Fruit fly (Drosophila melanogaster): ENCODE results near the gene Tmep.

The Tmep gene

DNA sequence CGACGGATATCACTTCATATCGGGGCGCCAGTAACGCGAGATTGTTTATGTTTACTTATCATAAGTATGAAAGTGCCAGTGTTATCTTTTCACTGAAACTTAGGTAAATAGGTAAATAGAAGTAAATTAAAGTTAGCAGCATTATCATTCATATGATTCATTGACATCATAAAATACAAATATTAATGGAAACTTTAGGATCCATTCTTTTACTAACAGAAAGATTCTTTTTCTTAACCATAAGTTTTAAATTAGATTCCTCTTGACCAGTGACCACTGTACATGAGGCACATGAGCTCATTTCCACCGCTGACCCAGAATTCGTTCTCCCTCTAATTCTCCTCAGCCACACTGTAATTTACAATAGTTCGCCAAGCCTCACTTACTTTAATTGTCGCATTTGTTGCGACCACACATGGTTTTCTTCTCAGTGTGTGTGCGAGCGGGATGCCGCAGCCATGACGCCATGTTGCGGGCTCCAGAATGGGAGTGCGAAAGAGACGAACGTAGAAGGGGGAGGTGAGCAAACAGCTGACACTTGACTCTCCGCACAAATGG, 9.5 kb downstream of the Tmep start:
- TF ChIP-seq CG12768 (GFP tag; optimal IDR thresholded peaks at IDR 0.05) (no peak), Hr96 (GFP tag; optimal IDR thresholded peaks at IDR 0.05) (no peak), toe (GFP tag; optimal IDR thresholded peaks at IDR 0.05) (no peak), ovo (GFP tag; optimal IDR thresholded peaks at IDR 0.05) (no peak), Crg-1 (GFP tag; optimal IDR thresholded peaks at IDR 0.05) (no peak), pad (GFP tag; optimal IDR thresholded peaks at IDR 0.05) (peak; percentile 82)

DNA sequence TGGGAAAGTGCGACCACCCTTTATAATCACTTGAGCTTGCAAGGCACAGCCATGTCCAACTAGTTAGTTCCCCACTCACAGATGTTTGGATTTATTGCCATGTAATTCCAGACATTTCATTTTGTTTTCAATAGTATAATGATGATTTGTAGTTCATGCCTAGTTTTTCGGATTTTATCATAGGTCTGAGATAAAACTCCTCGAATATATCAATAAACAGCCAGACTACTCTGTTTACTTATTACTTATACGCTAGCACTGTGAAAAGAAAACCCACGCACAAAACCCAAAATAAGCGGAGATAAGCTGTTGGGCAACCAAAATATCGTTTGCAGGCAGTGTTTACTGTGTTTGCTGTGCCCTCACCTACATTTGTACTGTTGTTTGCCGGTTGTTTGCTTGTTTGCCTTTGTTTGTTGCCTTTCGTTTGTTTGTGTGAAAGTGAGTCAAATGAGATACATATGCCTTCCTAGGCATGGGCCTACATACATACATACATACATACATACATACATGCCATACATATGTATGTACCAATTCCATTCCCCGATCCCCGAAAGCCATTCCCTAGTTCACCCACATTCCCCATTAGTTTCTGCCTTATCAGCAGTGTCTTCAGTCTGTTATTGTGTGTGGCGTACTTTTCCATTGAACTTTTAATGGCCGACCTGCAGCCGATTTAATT, 10.3 kb downstream of the Tmep start:
- peak; percentile 39 for TF ChIP-seq CG7101 (tag; optimal IDR thresholded peaks at IDR 0.05)
- no peak for TF ChIP-seq pad (GFP tag; optimal IDR thresholded peaks at IDR 0.05)
- peak; percentile 72 for TF ChIP-seq kay (GFP tag; ENCODE audit: borderline replicate concordance)
- TF ChIP-seq Clk (GFP tag; optimal IDR thresholded peaks at IDR 0.05): no peak
- peak; percentile 87 for TF ChIP-seq tj (GFP tag; optimal IDR thresholded peaks at IDR 0.05)
- no peak for TF ChIP-seq CG7045 (GFP tag; optimal IDR thresholded peaks at IDR 0.05)
- no peak for TF ChIP-seq CG11617 (GFP tag; optimal IDR thresholded peaks at IDR 0.05)
- TF ChIP-seq CG12768 (GFP tag; optimal IDR thresholded peaks at IDR 0.05): peak; percentile 24
- TF ChIP-seq CG14711 (tag; optimal IDR thresholded peaks at IDR 0.05): peak; percentile 46
- TF ChIP-seq bab1 (GFP tag; optimal IDR thresholded peaks at IDR 0.05): no peak

DNA sequence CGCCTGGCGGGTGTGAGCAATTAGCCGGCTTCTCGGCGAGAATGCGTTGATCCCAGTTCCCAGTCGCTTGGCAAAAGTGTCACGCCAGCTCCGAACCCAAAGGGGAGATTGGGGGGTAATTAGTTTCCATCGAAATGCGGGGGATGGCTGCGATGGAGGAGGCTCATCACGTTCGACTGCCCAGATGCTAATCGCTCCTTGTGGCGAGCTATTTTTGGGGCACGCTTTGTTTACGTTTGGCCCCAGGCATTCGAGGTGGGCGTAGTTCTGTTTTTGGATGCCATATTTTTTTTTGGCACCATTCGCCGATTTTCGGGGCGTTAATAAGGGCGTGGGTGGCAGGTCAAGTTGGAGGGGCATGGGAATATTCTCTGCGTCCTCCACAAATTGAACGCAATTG, 11.2 kb downstream of the Tmep start:
- peak; percentile 25 for TF ChIP-seq kay (GFP tag; ENCODE audit: borderline replicate concordance)
- TF ChIP-seq CG5204 (GFP tag; optimal IDR thresholded peaks at IDR 0.05): no peak

DNA sequence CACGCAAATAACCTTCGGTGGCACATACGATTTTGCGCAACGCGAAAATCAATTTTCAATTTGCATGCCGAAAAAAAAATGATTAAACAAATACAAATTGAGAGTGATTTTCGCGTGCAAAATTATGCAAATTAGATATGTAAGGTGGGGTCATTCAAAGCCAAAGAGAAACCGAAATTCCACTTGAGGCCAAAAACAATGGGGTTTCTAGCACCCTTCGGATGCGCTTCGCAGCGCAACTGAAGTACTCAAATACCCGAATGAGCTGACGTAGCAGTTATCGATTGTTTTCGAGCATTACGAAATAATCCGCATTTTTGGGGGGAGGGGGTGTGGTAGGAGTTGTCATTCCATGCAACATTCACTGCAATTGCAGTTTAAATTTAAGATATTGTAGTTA, 11.8 kb downstream of the Tmep start:
- TF ChIP-seq tj (GFP tag; optimal IDR thresholded peaks at IDR 0.05) (peak; percentile 63), CG33017 (tag; optimal IDR thresholded peaks at IDR 0.05) (no peak)

DNA sequence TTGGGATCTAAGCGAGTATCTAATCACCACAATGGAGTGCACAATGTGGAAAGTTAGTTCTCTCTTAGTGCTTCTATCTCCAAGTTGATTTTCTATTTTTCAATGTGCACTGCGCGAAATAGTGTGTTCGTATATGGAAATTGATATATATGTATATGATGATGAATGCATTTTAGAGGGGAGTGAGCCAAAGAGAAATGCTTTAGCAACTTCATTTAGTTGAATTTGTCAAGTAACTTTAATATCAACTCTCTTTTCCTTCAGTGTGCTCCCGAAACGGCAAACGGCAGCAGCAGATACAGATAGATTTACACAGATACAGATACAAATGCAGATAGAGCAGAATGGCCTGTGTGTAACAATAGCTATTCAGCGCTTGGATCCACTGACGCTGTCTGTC, 15.0 kb downstream of the Tmep start:
- TF ChIP-seq ovo (GFP tag; optimal IDR thresholded peaks at IDR 0.05) (no peak), CG33017 (tag; optimal IDR thresholded peaks at IDR 0.05) (peak; percentile 35), CG11617 (GFP tag; optimal IDR thresholded peaks at IDR 0.05) (peak; percentile 58), CG1620 (GFP tag; optimal IDR thresholded peaks at IDR 0.05) (peak; percentile 17), CG7101 (tag; optimal IDR thresholded peaks at IDR 0.05) (peak; percentile 27), tj (GFP tag; optimal IDR thresholded peaks at IDR 0.05) (peak; percentile 23)

DNA sequence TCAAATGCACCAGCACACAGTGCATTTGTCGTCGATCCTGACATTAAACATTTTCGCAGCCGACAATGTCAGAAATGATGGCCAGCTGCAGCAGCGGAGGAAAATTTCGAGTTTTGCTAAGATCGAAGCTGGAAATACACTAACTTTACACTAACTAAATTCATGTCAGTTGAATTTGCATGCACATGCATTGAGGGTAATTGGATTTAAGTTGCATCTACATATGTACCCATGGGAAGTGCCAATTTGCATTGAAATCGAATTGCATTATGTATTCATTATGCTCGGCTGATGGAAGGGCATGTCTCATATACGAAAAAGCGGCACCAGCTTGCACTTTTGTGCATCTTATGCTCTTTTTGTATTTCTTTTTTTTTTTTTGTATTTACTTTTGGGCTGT, 15.8 kb downstream of the Tmep start:
- TF ChIP-seq bab1 (GFP tag; optimal IDR thresholded peaks at IDR 0.05) (peak; percentile 93), ovo (GFP tag; optimal IDR thresholded peaks at IDR 0.05) (no peak), pad (GFP tag; optimal IDR thresholded peaks at IDR 0.05) (peak; percentile 36), Hr96 (GFP tag; optimal IDR thresholded peaks at IDR 0.05) (peak; percentile 48), tj (GFP tag; optimal IDR thresholded peaks at IDR 0.05) (peak; percentile 74), toe (GFP tag; optimal IDR thresholded peaks at IDR 0.05) (no peak), CG14711 (tag; optimal IDR thresholded peaks at IDR 0.05) (peak; percentile 64), Clk (GFP tag; optimal IDR thresholded peaks at IDR 0.05) (no peak), CG7101 (tag; optimal IDR thresholded peaks at IDR 0.05) (peak; percentile 11), CG33017 (tag; optimal IDR thresholded peaks at IDR 0.05) (no peak)

DNA sequence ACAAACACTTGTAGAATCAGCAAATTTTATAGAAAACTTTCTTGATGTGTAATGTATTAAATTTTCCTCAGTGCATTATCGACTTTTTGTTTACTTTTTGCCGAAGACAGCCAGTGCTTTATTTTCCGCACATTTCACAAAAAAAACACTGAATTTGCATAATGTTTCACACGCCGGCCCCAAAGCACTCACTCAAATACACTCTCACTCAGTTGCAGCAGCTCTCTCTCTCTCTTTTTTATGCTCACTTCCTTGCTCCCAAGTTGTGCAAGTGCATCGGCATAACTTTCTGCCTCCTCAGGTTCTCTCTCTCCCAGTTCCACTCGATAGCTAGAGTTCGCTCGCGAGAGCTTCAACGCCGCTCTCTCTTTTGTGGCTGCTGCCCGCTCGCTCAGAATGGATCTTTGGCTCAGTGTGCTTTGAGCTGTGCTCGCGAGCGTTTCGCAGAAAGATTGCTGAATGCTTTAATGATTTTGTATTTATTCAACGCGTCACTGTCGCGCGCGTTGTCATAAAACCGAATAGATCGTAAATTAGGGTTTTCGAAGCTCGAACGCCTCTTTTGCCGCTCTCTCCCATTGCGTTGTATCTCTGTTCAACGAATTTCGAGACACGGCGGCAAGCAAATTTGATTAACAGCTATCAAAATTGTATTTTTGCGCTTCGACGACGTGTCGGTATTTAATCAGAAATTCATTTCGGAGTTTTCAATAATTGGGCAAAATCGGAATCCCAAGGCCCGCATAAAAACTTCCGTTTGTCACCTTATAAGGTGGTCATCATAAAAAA, 17.5 kb downstream of the Tmep start:
- TF ChIP-seq CG33017 (tag; optimal IDR thresholded peaks at IDR 0.05) (peak; percentile 60), Hr96 (GFP tag; optimal IDR thresholded peaks at IDR 0.05) (peak; percentile 45), Crg-1 (GFP tag; optimal IDR thresholded peaks at IDR 0.05) (peak; percentile 13), CG12768 (GFP tag; optimal IDR thresholded peaks at IDR 0.05) (peak; percentile 65), CG14711 (tag; optimal IDR thresholded peaks at IDR 0.05) (peak; percentile 16), Mnt (GFP tag; optimal IDR thresholded peaks at IDR 0.05) (peak; percentile 68), CG11617 (GFP tag; optimal IDR thresholded peaks at IDR 0.05) (peak; percentile 10), kay (GFP tag; ENCODE audit: borderline replicate concordance) (no peak), ovo (GFP tag; optimal IDR thresholded peaks at IDR 0.05) (peak; percentile 53), cnc (optimal IDR thresholded peaks at IDR 0.05) (no peak), bab1 (GFP tag; optimal IDR thresholded peaks at IDR 0.05) (peak; percentile 73), Clk (GFP tag; optimal IDR thresholded peaks at IDR 0.05) (no peak), CG5204 (GFP tag; optimal IDR thresholded peaks at IDR 0.05) (no peak), CG7101 (tag; optimal IDR thresholded peaks at IDR 0.05) (no peak), pad (GFP tag; optimal IDR thresholded peaks at IDR 0.05) (no peak), toe (GFP tag; optimal IDR thresholded peaks at IDR 0.05) (no peak), CG7045 (GFP tag; optimal IDR thresholded peaks at IDR 0.05) (peak; percentile 26), cic (GFP tag; optimal IDR thresholded peaks at IDR 0.05) (peak; percentile 75), tj (GFP tag; optimal IDR thresholded peaks at IDR 0.05) (peak; percentile 80), CG1620 (GFP tag; optimal IDR thresholded peaks at IDR 0.05) (no peak)

Measured in whole organism, adult.